Worm (Caenorhabditis elegans) whole organism, late embryonic: Measurements from ENCODE around the gene C04F6.7.

Experiments used
- ceh-18 ChIP-seq: sonication (generic microtip); optimal IDR thresholded peaks from 2 replicates; lab custom pipeline; 2016; ENCODE audit warnings: missing genetic modification characterization, missing compliant biosample characterization
- ceh-19 ChIP-seq: fragments of 200-800 bp; sonication (Bioruptor generic); optimal IDR thresholded peaks from 2 replicates; lab custom pipeline; 2018; ENCODE audit warnings: mild to moderate bottlenecking, missing genetic modification characterization, missing compliant biosample characterization
- ceh-31 ChIP-seq: sonication (generic microtip); optimal IDR thresholded peaks from 2 replicates; lab custom pipeline; 2016; ENCODE audit warnings: missing genetic modification characterization, missing compliant biosample characterization
- ceh-45 ChIP-seq: fragments of 200-800 bp; sonication (Bioruptor generic); IDR thresholded peaks from 2 replicates; pipeline ENCODE4 v1.3.6; 2022; ENCODE audit warnings: missing genetic modification reagents, missing genetic modification characterization, missing compliant biosample characterization
- dmd-4 ChIP-seq: sonication (generic microtip); optimal IDR thresholded peaks from 2 replicates; lab custom pipeline; 2016; ENCODE audit warnings: borderline replicate concordance, missing genetic modification characterization, missing compliant biosample characterization
- fax-1 ChIP-seq: sonication (generic microtip); optimal IDR thresholded peaks from 2 replicates; lab custom pipeline; 2016; ENCODE audit warnings: missing genotype, missing genetic modification characterization, missing compliant biosample characterization
- fkh-10 ChIP-seq: fragments of 150-350 bp; optimal IDR thresholded peaks from 2 replicates; lab custom pipeline; 2014; ENCODE audit warnings: missing biosample characterization, missing genetic modification reagents, missing genetic modification characterization
- pag-3 ChIP-seq: sonication (generic microtip); optimal IDR thresholded peaks from 2 replicates; lab custom pipeline; 2016; ENCODE audit warnings: missing compliant biosample characterization, missing genetic modification characterization, borderline replicate concordance
- pax-1 ChIP-seq: fragments of 150-350 bp; optimal IDR thresholded peaks from 2 replicates; lab custom pipeline; 2014; ENCODE audit warnings: missing biosample characterization, missing genetic modification characterization
- pros-1 ChIP-seq: fragments of 150-350 bp; optimal IDR thresholded peaks from 2 replicates; lab custom pipeline; 2014; ENCODE audit warnings: missing biosample characterization, missing genetic modification reagents, missing genetic modification characterization
- sdc-2 ChIP-seq: sonication (generic microtip); optimal IDR thresholded peaks from 2 replicates; lab custom pipeline; 2016; ENCODE audit warnings: missing genotype, missing genetic modification characterization, missing compliant biosample characterization
- sox-4 ChIP-seq: sonication (generic microtip); optimal IDR thresholded peaks from 2 replicates; lab custom pipeline; 2017; ENCODE audit warnings: mild to moderate bottlenecking, missing genetic modification characterization, inconsistent platforms, missing compliant biosample characterization
- syd-9 ChIP-seq: sonication (generic microtip); optimal IDR thresholded peaks from 2 replicates; lab custom pipeline; 2016; ENCODE audit warnings: mild to moderate bottlenecking, missing genetic modification characterization, moderate library complexity, missing compliant biosample characterization
- ttx-3 ChIP-seq: sonication (generic microtip); optimal IDR thresholded peaks from 2 replicates; lab custom pipeline; 2016; ENCODE audit warnings: missing genetic modification reagents, missing genetic modification characterization, missing compliant biosample characterization
- ztf-16 ChIP-seq: sonication (generic microtip); optimal IDR thresholded peaks from 2 replicates; lab custom pipeline; 2017; ENCODE audit warnings: missing genetic modification characterization, missing compliant biosample characterization

The C04F6.7 gene

DNA sequence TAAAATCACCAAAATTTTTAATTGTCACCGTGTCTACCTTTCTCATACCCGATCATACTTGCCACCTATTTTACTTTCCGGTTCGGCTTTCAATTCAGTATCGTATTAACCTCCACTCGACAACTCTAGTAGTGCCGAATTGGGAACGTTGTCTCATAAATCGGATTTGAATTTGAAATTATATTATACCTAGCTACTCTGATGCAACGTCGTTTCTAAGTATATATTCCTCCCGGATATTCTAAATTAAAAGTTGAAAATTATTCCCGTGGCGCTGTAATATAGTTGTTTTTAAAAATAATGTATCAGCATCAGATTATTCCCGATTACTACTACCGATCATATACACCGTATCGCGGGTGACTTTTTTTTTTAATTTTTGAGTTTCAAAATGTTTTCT lies 50.3 kb downstream of the C04F6.7 start, which contains the start of gene ZK563.2:
Gene ZK563.2, plus strand, starts transcription at position 301 of the 400 bp plus-strand sequence.
- TF ChIP-seq syd-9 (tag; lab: Kevin White, UChicago) (no peak), pax-1 (tag; lab: Kevin White, UChicago) (no peak), pag-3 (tag; lab: Kevin White, UChicago) (no peak), ceh-31 (tag; lab: Kevin White, UChicago) (no peak), pros-1 (tag; lab: Kevin White, UChicago) (no peak), ceh-18 (no peak), fax-1 (no peak), ttx-3 (tag; lab: Kevin White, UChicago) (no peak), ztf-16 (tag; lab: Kevin White, UChicago) (no peak), ceh-45 (no peak), ceh-19 (GFP tag; lab: Kevin White, UChicago) (no peak)
- TF ChIP-seq, all 69 proteins: peak for 0

- no peak for TF ChIP-seq sox-4 (tag; lab: Kevin White, UChicago)
- no peak for TF ChIP-seq syd-9 (tag; lab: Kevin White, UChicago)
- no peak for TF ChIP-seq fkh-10 (GFP tag; lab: Kevin White, UChicago)
- TF ChIP-seq dmd-4 (tag; lab: Kevin White, UChicago) = no peak
- no peak for TF ChIP-seq sdc-2 (tag; lab: Kevin White, UChicago)
Observed at ce11 chrX:3366782-3367181, 52.2 kb downstream of the C04F6.7 start.
